Worm (Caenorhabditis elegans): ENCODE data around the gene mrps-17.

The mrps-17 gene

DNA sequence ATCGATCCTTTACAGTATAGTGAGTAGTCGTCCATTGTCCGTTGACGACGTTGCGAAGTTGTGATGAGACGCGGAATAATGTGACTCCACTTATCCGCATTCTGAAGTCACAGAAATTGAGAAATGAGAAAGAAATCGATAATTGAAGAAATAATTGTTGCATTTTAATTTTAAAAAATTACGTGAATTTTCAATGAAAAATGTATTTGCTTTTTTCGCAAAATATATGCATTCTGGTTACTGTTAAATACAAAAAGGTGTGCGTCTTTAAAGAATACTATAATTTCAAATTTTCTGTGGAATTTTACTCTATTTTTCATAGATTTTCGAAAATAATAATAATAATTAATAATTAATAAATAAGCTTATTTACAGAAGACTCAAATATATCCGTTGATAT lies 15.2 kb upstream of the mrps-17 start, which contains the start of gene let-721:
Gene let-721, minus strand, starts transcription at position 101 of the 400 bp plus-strand sequence.
- TF ChIP-seq ccch-3 (GFP tag; optimal IDR thresholded peaks at IDR 0.05) (no peak), mcd-1 (GFP tag; IDR thresholded peaks at IDR 0.05) (no peak), Y67H2A.10 (GFP tag; conservative IDR thresholded peaks at IDR 0.05) (no peak), pbrm-1 (GFP tag; IDR thresholded peaks at IDR 0.05) (no peak), ztf-22 (GFP tag; optimal IDR thresholded peaks at IDR 0.05) (no peak), lin-26 (GFP tag; IDR thresholded peaks at IDR 0.05) (no peak), gei-17 (GFP tag; optimal IDR thresholded peaks at IDR 0.05) (no peak), cebp-1 (GFP tag; IDR thresholded peaks at IDR 0.05) (no peak), cebp-1 (tag; optimal IDR thresholded peaks at IDR 0.05) (no peak), snpc-1.3 (tag; optimal IDR thresholded peaks at IDR 0.05; ENCODE audit: insufficient read depth) (no peak), madf-3 (GFP tag; IDR thresholded peaks at IDR 0.05) (no peak), ceh-40 (GFP tag; IDR thresholded peaks at IDR 0.05) (no peak), F39B2.1 (GFP tag; IDR thresholded peaks at IDR 0.05) (no peak), K12H6.12 (tag; optimal IDR thresholded peaks at IDR 0.05) (no peak), ztf-25 (GFP tag; IDR thresholded peaks at IDR 0.05) (no peak), attf-3 (GFP tag; conservative IDR thresholded peaks at IDR 0.05) (no peak), nhr-179 (tag; optimal IDR thresholded peaks at IDR 0.05) (no peak), ZK185.1 (tag; optimal IDR thresholded peaks at IDR 0.05; ENCODE audit: poor library complexity, severe bottlenecking) (no peak), ceh-79 (tag; optimal IDR thresholded peaks at IDR 0.05) (no peak), rpc-1 (optimal IDR thresholded peaks at IDR 0.05) (no peak), rpc-1 (tag; optimal IDR thresholded peaks at IDR 0.05) (no peak), pha-4 (tag; optimal IDR thresholded peaks at IDR 0.05) (no peak)

- TF ChIP-seq efl-1 (GFP tag; optimal IDR thresholded peaks at IDR 0.05), result no peak
- no peak for TF ChIP-seq snpc-4 (GFP tag; optimal IDR thresholded peaks at IDR 0.05)
- TF ChIP-seq snpc-4 (tag; optimal IDR thresholded peaks at IDR 0.05), result peak in 3 of 4 experiments; percentile 1 to 32 (median 20)
- TF ChIP-seq tbp1 (GFP tag; optimal IDR thresholded peaks at IDR 0.05), result peak; percentile 25
- peak; percentile 17 for TF ChIP-seq K12H6.12 (tag; optimal IDR thresholded peaks at IDR 0.05)
- no peak for TF ChIP-seq Y67H2A.10 (GFP tag; conservative IDR thresholded peaks at IDR 0.05)
- TF ChIP-seq snpc-1.3 (tag; optimal IDR thresholded peaks at IDR 0.05; ENCODE audit: insufficient read depth), result no peak
- no peak for TF ChIP-seq Y79H2A.3 (GFP tag; conservative IDR thresholded peaks at IDR 0.05)
- 0 out of 2 replicates have a peak, but pooled peaks have one; percentile 31 for TF ChIP-seq lin-26 (GFP tag; IDR thresholded peaks at IDR 0.05)
- TF ChIP-seq lin-35 (GFP tag; optimal IDR thresholded peaks at IDR 0.05), result peak in 1 of 3 experiments; percentile 38
- TF ChIP-seq B0336.3 (GFP tag; IDR thresholded peaks at IDR 0.05), result peak; percentile 24; the same call in 1 of the 2 replicates
- no peak for TF ChIP-seq athp-1 (tag; optimal IDR thresholded peaks at IDR 0.05)
- peak; percentile 18 for TF ChIP-seq hrde-1 (tag; optimal IDR thresholded peaks at IDR 0.05; ENCODE audit: borderline replicate concordance)
- peak; percentile 37 for TF ChIP-seq ztf-26 (tag; optimal IDR thresholded peaks at IDR 0.05)
- TF ChIP-seq tbx-9 (tag; optimal IDR thresholded peaks at IDR 0.05; ENCODE audit: borderline replicate concordance), result no peak
- TF ChIP-seq nhr-80 (tag; optimal IDR thresholded peaks at IDR 0.05), result peak; percentile 51
- TF ChIP-seq hmg-1.2 (GFP tag; IDR thresholded peaks at IDR 0.05), result peak; percentile 63; the same call in 1 of the 2 replicates
- peak; percentile 41 for TF ChIP-seq lin-40 (tag; optimal IDR thresholded peaks at IDR 0.05)
- TF ChIP-seq madf-6 (GFP tag; IDR thresholded peaks at IDR 0.05), result peak; percentile 30; the same call in 1 of the 2 replicates
- TF ChIP-seq nhr-27 (tag; optimal IDR thresholded peaks at IDR 0.05), result no peak
- peak; percentile 68 for TF ChIP-seq attf-5 (GFP tag; optimal IDR thresholded peaks at IDR 0.05)
- TF ChIP-seq dox-1 (GFP tag; IDR thresholded peaks at IDR 0.05), result 0 out of 2 replicates have a peak, but pooled peaks have one; percentile 32
- TF ChIP-seq cebp-1 (GFP tag; IDR thresholded peaks at IDR 0.05), result no peak
- TF ChIP-seq cebp-1 (tag; optimal IDR thresholded peaks at IDR 0.05), result peak; percentile 31
- TF ChIP-seq C17E4.6 (GFP tag; IDR thresholded peaks at IDR 0.05), result 0 out of 2 replicates have a peak, but pooled peaks have one; percentile 19
These were observed 12.7 kb upstream of the mrps-17 start, which contains the start of gene C05D11.13 for ce11 chrIII:6444335-6444734. C05D11.13 (minus strand) TSS chrIII:6444586.

All from whole organism, young adult.